Fruit fly (Drosophila melanogaster) whole organism, adult: Measurements from ENCODE around the gene CG32453.

Experiments used
- CG11617 ChIP-seq: fragments of 200-800 bp; sonication (Bioruptor generic); optimal IDR thresholded peaks from 2 replicates; lab custom pipeline; 2017; ENCODE audit warnings: mild to moderate bottlenecking, missing biosample characterization, missing genetic modification reagents, missing genetic modification characterization
- CG12768 ChIP-seq: fragments of 200-800 bp; sonication (Bioruptor generic); optimal IDR thresholded peaks from 2 replicates; lab custom pipeline; 2017; ENCODE audit warnings: missing biosample characterization, missing genetic modification characterization, mild to moderate bottlenecking, moderate library complexity, missing genetic modification reagents
- CG14711 ChIP-seq: fragments of 200-800 bp; sonication (Bioruptor generic); optimal IDR thresholded peaks from 2 replicates; lab custom pipeline; 2018; ENCODE audit warnings: missing biosample characterization, mild to moderate bottlenecking, missing genetic modification characterization, moderate library complexity
- CG1620 ChIP-seq: fragments of 200-800 bp; sonication (Bioruptor generic); optimal IDR thresholded peaks from 2 replicates; lab custom pipeline; 2016; ENCODE audit warnings: missing biosample characterization, missing genetic modification characterization
- CG33017 ChIP-seq: fragments of 200-800 bp; sonication (Bioruptor generic); optimal IDR thresholded peaks from 2 replicates; lab custom pipeline; 2018; ENCODE audit warnings: missing biosample characterization, mild to moderate bottlenecking, missing genetic modification characterization, moderate library complexity
- CG5204 ChIP-seq: fragments of 200-800 bp; sonication (Bioruptor generic); optimal IDR thresholded peaks from 2 replicates; lab custom pipeline; 2016; ENCODE audit warnings: missing biosample characterization, missing genetic modification characterization
- CG7045 ChIP-seq: fragments of 200-800 bp; sonication (Bioruptor generic); optimal IDR thresholded peaks from 2 replicates; lab custom pipeline; 2017; ENCODE audit warnings: missing biosample characterization, mild to moderate bottlenecking, missing genetic modification characterization
- CG7101 ChIP-seq: fragments of 200-800 bp; sonication (Bioruptor generic); optimal IDR thresholded peaks from 2 replicates; lab custom pipeline; 2018; ENCODE audit warnings: missing biosample characterization, mild to moderate bottlenecking, missing genetic modification characterization, moderate library complexity
- Clk ChIP-seq: fragments of 200-800 bp; sonication (Bioruptor generic); optimal IDR thresholded peaks from 2 replicates; lab custom pipeline; 2017; ENCODE audit warnings: missing biosample characterization, missing genetic modification characterization
- Crg-1 ChIP-seq: fragments of 200-800 bp; sonication (Bioruptor generic); optimal IDR thresholded peaks from 2 replicates; lab custom pipeline; 2016; ENCODE audit warnings: missing biosample characterization, missing genetic modification characterization
- Hr96 ChIP-seq: fragments of 200-800 bp; sonication (Bioruptor generic); optimal IDR thresholded peaks from 2 replicates; lab custom pipeline; 2016; ENCODE audit warnings: missing biosample characterization, missing genetic modification characterization
- Mnt ChIP-seq: fragments of 200-800 bp; sonication (Bioruptor generic); optimal IDR thresholded peaks from 2 replicates; lab custom pipeline; 2016; ENCODE audit warnings: missing biosample characterization, mild to moderate bottlenecking, missing genetic modification characterization
- bab1 ChIP-seq: fragments of 200-800 bp; sonication (Bioruptor generic); optimal IDR thresholded peaks from 3 replicates; lab custom pipeline; 2019; ENCODE audit warnings: missing biosample characterization, mild to moderate bottlenecking, missing genetic modification characterization, moderate library complexity
- cic ChIP-seq: fragments of 200-800 bp; sonication (Bioruptor generic); optimal IDR thresholded peaks from 2 replicates; lab custom pipeline; 2017; ENCODE audit warnings: missing biosample characterization, mild to moderate bottlenecking, missing genetic modification characterization, moderate library complexity
- cnc ChIP-seq, 2 experiments: fragments of >200 bp; optimal IDR thresholded peaks; 2 replicates each; lab custom pipeline; 2017
- kay ChIP-seq: fragments of 200-800 bp; sonication (Bioruptor generic); peaks from one replicate; lab custom pipeline; 2016; ENCODE audit warnings: missing biosample characterization, missing genetic modification characterization, borderline replicate concordance
- ovo ChIP-seq: fragments of 200-800 bp; sonication (Bioruptor generic); optimal IDR thresholded peaks from 2 replicates; lab custom pipeline; 2016; ENCODE audit warnings: missing biosample characterization, missing genetic modification characterization
- pad ChIP-seq: fragments of 200-800 bp; sonication (Bioruptor generic); optimal IDR thresholded peaks from 3 replicates; lab custom pipeline; 2017; ENCODE audit warnings: missing biosample characterization, missing genetic modification characterization, mild to moderate bottlenecking, moderate library complexity, missing genetic modification reagents
- tj ChIP-seq: fragments of 200-800 bp; sonication (Bioruptor generic); optimal IDR thresholded peaks from 3 replicates; lab custom pipeline; 2017; ENCODE audit warnings: missing biosample characterization, mild to moderate bottlenecking, missing genetic modification characterization, moderate library complexity
- toe ChIP-seq: fragments of 200-800 bp; sonication (Bioruptor generic); optimal IDR thresholded peaks from 2 replicates; lab custom pipeline; 2016; ENCODE audit warnings: missing biosample characterization, missing genetic modification characterization

CG32453 gene

DNA sequence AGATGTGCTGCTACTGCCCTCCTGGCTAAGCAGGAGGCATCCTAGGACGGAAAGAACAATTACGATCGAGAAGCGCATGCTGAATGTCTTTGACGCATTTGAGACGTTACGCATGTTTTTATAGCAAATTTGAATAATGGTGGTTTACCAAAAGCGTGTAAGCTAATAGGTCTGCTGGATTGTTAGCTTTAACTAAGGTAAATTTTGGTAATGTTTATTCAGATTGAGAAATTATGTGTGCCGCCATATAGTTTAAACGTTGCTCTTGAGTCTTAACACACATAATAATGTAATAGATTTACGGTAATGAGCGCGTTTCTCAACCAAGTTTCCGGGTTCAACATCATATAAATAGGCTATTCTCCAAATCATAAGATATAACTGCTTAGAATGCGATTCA is 3.3 kb upstream of the CG32453 start, which contains the start of the genes CG12546 and CG14453:
Gene CG12546, minus strand, starts transcription at position 101 of the 400 bp plus-strand sequence.
Gene CG14453, plus strand, starts transcription at position 372 of the 400 bp plus-strand sequence.
- TF ChIP-seq CG11617 (GFP tag; lab: Kevin White, UChicago) (no peak), CG1620 (no peak), pad (GFP tag; lab: Kevin White, UChicago) (no peak), cic (no peak), CG12768 (no peak), CG14711 (tag; lab: Kevin White, UChicago) (no peak), CG5204 (GFP tag; lab: Kevin White, UChicago) (no peak), ovo (GFP tag; lab: Kevin White, UChicago) (no peak), Mnt (GFP tag; lab: Kevin White, UChicago) (no peak), CG7101 (tag; lab: Kevin White, UChicago) (no peak), Clk (GFP tag; lab: Kevin White, UChicago) (no peak), Crg-1 (GFP tag; lab: Kevin White, UChicago) (no peak), CG7045 (GFP tag; lab: Kevin White, UChicago) (no peak), cnc (optimal IDR thresholded peaks at IDR 0.05; lab: Kevin White, UChicago) (no peak), kay (no peak)

DNA sequence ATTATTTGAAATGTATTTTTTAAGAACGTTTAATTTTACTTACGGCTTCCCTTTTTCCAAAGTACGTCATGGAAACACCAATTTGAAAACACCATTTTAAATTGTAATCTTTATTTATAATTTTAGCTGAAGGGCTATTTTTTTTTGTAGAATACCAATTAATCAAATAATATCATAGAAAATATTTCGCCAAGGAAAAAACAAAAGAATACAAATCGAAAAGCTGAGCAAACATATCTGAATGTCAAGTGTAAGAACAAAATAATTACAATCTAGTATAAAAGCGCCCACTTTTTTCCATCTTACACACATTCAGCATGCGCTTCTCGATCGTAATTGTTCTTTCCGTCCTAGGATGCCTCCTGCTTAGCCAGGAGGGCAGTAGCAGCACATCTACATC is 1.4 kb upstream of the CG32453 start, which contains the start of gene CG14452:
Gene CG14452, plus strand, starts transcription at position 301 of the 400 bp plus-strand sequence.
- TF ChIP-seq Clk (GFP tag; lab: Kevin White, UChicago) (no peak), CG11617 (GFP tag; lab: Kevin White, UChicago) (no peak), CG7101 (tag; lab: Kevin White, UChicago) (no peak), cic (no peak), CG1620 (no peak), kay (no peak), bab1 (GFP tag; lab: Kevin White, UChicago) (no peak)

DNA sequence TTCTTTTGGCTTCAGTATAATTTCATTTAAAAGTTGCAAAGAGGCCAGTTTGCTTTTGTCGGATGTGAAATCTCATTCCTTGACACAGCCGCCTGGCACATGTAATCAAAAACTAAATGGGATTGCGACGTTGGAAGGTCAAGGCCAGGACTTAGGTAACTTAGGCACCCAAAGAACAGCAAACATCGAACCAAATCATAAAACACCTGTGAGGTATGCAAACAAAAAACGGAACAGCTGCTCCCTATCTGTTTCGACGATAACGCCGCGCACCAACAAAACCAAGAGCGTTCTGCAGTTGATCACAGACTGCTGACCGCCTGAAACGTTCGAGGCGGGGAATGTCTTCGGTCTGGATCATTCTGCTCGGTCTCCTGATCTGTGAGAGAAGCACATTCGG is 2.1 kb downstream of the CG32453 start, which contains the start of gene CG45116:
Gene CG45116, plus strand, starts transcription at position 301 of the 400 bp plus-strand sequence.
- TF ChIP-seq CG12768: no peak
- TF ChIP-seq pad (GFP tag; lab: Kevin White, UChicago): no peak
- TF ChIP-seq Clk (GFP tag; lab: Kevin White, UChicago): no peak
- no peak for TF ChIP-seq tj (GFP tag; lab: Kevin White, UChicago)
- no peak for TF ChIP-seq Crg-1 (GFP tag; lab: Kevin White, UChicago)
- TF ChIP-seq CG33017 (tag; lab: Kevin White, UChicago): no peak

DNA sequence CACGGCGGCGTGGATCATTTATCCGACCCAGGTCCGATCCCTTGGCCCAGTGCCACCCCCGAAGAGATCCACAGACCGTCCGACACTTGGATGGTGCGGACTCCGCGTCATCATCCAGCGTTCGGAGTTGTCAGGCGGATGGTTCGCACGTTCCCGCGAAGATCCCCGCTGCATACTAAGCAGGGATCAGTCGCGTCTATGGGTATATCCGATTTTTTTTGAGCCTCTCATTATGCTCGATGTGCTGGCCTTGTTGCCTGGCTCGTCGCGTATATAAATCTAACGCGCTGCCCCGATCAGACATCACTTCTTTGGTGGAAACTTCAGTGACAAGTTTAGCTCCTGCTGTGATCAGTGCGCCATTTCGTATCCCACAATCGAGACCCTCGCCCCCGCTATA is 14.8 kb downstream of the CG32453 start, which contains the start of gene CG11370:
Gene CG11370, plus strand, starts transcription at position 301 of the 400 bp plus-strand sequence.
- no peak for TF ChIP-seq ovo (GFP tag; lab: Kevin White, UChicago)
- TF ChIP-seq Hr96: no peak

DNA sequence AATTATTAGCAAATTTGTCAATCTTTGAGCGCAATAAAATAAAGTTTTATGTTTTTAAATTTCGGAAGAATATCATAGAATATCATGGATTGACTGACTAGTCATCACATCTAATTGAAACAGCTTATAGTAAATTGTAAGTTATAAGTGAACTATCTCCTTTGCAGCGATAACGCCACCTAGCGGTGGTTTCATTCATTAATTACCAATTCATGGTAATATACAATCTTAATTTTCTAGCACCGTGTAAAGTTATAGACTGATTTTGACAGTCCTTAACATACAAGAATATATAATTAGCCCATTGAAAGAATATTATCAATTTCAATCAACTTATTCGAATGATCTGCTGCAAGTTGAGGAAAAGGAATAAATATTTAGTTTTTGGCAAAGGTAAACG is 16.6 kb downstream of the CG32453 start:
- TF ChIP-seq Crg-1 (GFP tag; lab: Kevin White, UChicago) (no peak), cic (no peak), kay (no peak), Hr96 (no peak), ovo (GFP tag; lab: Kevin White, UChicago) (no peak), CG33017 (tag; lab: Kevin White, UChicago) (no peak), pad (GFP tag; lab: Kevin White, UChicago) (no peak), CG11617 (GFP tag; lab: Kevin White, UChicago) (no peak), bab1 (GFP tag; lab: Kevin White, UChicago) (no peak), CG12768 (no peak), toe (GFP tag; lab: Kevin White, UChicago) (no peak), CG14711 (tag; lab: Kevin White, UChicago) (no peak), CG7101 (tag; lab: Kevin White, UChicago) (no peak), tj (GFP tag; lab: Kevin White, UChicago) (no peak), CG1620 (no peak), CG7045 (GFP tag; lab: Kevin White, UChicago) (no peak)

DNA sequence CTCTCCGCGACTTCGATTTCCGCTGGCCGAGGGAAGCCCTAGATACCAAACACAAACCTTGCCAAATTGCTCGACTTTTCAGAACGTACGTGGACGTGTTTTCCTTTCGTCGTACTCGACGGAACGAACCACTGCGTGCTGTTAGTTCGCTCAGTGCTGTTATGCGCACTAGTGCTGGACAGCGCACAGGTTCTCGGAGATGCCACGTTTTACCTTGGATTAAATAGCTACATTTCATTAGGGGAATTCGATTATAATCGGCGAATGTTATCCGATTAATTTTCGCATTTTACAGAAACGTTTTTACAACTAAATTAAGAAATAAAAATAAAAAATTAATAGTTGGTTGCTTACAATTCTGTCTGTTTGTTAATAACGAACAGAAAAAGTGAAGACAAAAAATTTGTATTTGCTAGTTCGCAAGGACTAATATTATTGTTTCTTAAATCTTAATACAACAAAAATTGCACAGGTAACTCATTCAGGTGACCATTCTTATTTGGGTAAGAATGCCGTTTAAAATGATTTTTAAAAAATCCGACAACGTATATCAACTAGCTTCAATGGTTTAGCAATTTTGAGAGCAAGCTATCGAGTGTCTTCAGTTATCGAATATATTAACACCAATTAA is 20.2 kb downstream of the CG32453 start, which contains the start of the genes ArfGAP3 and CG32452:
Gene ArfGAP3, minus strand, starts transcription at position 441 of the 631 bp plus-strand sequence.
Gene CG32452, plus strand, starts transcription at position 592 of the 631 bp plus-strand sequence.
- TF ChIP-seq cnc (optimal IDR thresholded peaks at IDR 0.05; lab: Kevin White, UChicago): no peak
- peak; percentile 78 for TF ChIP-seq bab1 (GFP tag; lab: Kevin White, UChicago)
- TF ChIP-seq CG33017 (tag; lab: Kevin White, UChicago): peak; percentile 15
- peak; percentile 23 for TF ChIP-seq cic
- peak; percentile 66 for TF ChIP-seq CG14711 (tag; lab: Kevin White, UChicago)
- TF ChIP-seq kay: no peak
- TF ChIP-seq CG7045 (GFP tag; lab: Kevin White, UChicago): peak; percentile 68
- peak; percentile 46 for TF ChIP-seq Hr96
- peak; percentile 69 for TF ChIP-seq CG11617 (GFP tag; lab: Kevin White, UChicago)
- TF ChIP-seq ovo (GFP tag; lab: Kevin White, UChicago): peak; percentile 48
- TF ChIP-seq Crg-1 (GFP tag; lab: Kevin White, UChicago): peak; percentile 57
- peak; percentile 83 for TF ChIP-seq CG1620
- TF ChIP-seq Clk (GFP tag; lab: Kevin White, UChicago): peak; percentile 12
- TF ChIP-seq tj (GFP tag; lab: Kevin White, UChicago): peak; percentile 25
- TF ChIP-seq CG5204 (GFP tag; lab: Kevin White, UChicago): peak; percentile 79
- peak; percentile 49 for TF ChIP-seq Mnt (GFP tag; lab: Kevin White, UChicago)
- TF ChIP-seq CG7101 (tag; lab: Kevin White, UChicago): peak; percentile 62
- TF ChIP-seq CG12768: peak; percentile 59
- TF ChIP-seq pad (GFP tag; lab: Kevin White, UChicago): peak; percentile 48
- TF ChIP-seq toe (GFP tag; lab: Kevin White, UChicago): peak; percentile 85
